Worm (Caenorhabditis elegans) whole organism, young adult: Measurements from ENCODE around the gene ndx-3.

ENCODE experiments used
- B0261.1 ChIP-seq: sonication (generic microtip); optimal IDR thresholded peaks from 2 replicates; lab custom pipeline; 2016; ENCODE audit warnings: mild to moderate bottlenecking, missing genetic modification characterization, moderate library complexity, missing compliant biosample characterization
- C17E4.6 ChIP-seq: fragments of 200-800 bp; sonication (Bioruptor generic); IDR thresholded peaks from 2 replicates; pipeline ENCODE4 v1.3.6; 2022; ENCODE audit warnings: missing genetic modification reagents, missing genetic modification characterization, missing compliant biosample characterization
- F23B12.7 ChIP-seq: sonication (generic microtip); optimal IDR thresholded peaks from 2 replicates; lab custom pipeline; 2017; ENCODE audit warnings: missing genetic modification characterization, mild to moderate bottlenecking, missing compliant biosample characterization, antibody characterized with exemption, moderate library complexity; ENCODE audit not compliant: insufficient read depth
- F33H1.4 ChIP-seq: fragments of 200-800 bp; sonication (Bioruptor generic); IDR thresholded peaks from 2 replicates; pipeline ENCODE4 v1.3.6; 2022; ENCODE audit warnings: missing genetic modification reagents, missing genetic modification characterization, missing compliant biosample characterization
- F52B5.7 ChIP-seq: sonication (generic microtip); optimal IDR thresholded peaks from 2 replicates; lab custom pipeline; 2016; ENCODE audit warnings: mild to moderate bottlenecking, missing genetic modification characterization, missing compliant biosample characterization
- K12H6.12 ChIP-seq: fragments of 200-800 bp; sonication (Bioruptor generic); optimal IDR thresholded peaks from 2 replicates; lab custom pipeline; 2018; ENCODE audit warnings: mild to moderate bottlenecking, missing genetic modification characterization, missing compliant biosample characterization
- T07F8.4 ChIP-seq: sonication (generic microtip); optimal IDR thresholded peaks from 2 replicates; lab custom pipeline; 2016; ENCODE audit warnings: mild to moderate bottlenecking, missing genetic modification characterization, moderate library complexity, missing compliant biosample characterization
- Y95B8A.8 ChIP-seq: fragments of 200-800 bp; sonication (Bioruptor generic); IDR thresholded peaks from 2 replicates; pipeline ENCODE4 v1.3.6; 2022; ENCODE audit warnings: missing genetic modification reagents, missing genetic modification characterization, missing compliant biosample characterization
- aptf-2 ChIP-seq: fragments of 200-800 bp; sonication (Bioruptor generic); conservative IDR thresholded peaks from 2 replicates; pipeline ENCODE4 v1.3.6; 2022; ENCODE audit warnings: missing genetic modification reagents, missing genetic modification characterization, missing compliant biosample characterization
- aptf-3 ChIP-seq: fragments of 200-800 bp; sonication (Bioruptor generic); IDR thresholded peaks from 2 replicates; pipeline ENCODE4 v1.3.6; 2022; ENCODE audit warnings: missing genetic modification characterization, missing compliant biosample characterization
- attf-3 ChIP-seq: fragments of 200-800 bp; sonication (Bioruptor generic); conservative IDR thresholded peaks from 2 replicates; pipeline ENCODE4 v1.3.6; 2022; ENCODE audit warnings: missing genetic modification reagents, missing genetic modification characterization, missing compliant biosample characterization
- attf-5 ChIP-seq: fragments of 200-800 bp; sonication (Bioruptor generic); optimal IDR thresholded peaks from 2 replicates; lab custom pipeline; 2018; ENCODE audit warnings: mild to moderate bottlenecking, missing genetic modification characterization, missing compliant biosample characterization
- ccch-3 ChIP-seq: fragments of 200-800 bp; sonication (Bioruptor generic); optimal IDR thresholded peaks from 2 replicates; lab custom pipeline; 2018; ENCODE audit warnings: mild to moderate bottlenecking, missing genetic modification characterization, missing compliant biosample characterization
- cebp-1 ChIP-seq, 2 experiments: fragments of 200-800 bp in 1 of 2; sonication (Bioruptor generic) in 1 of 2; sonication (generic microtip) in 1 of 2; IDR thresholded peaks in 1 of 2; optimal IDR thresholded peaks in 1 of 2; 2 replicates each; pipeline versions ENCODE4 v1.3.6 to Lab custom; 2017 to 2022; ENCODE audit warnings: missing compliant biosample characterization in 2 of 2, missing genetic modification characterization in 2 of 2, mild to moderate bottlenecking in 1 of 2, missing genetic modification reagents in 1 of 2, moderate library complexity in 1 of 2
- ceh-100 ChIP-seq: fragments of 200-800 bp; sonication (Bioruptor generic); IDR thresholded peaks from 2 replicates; pipeline ENCODE4 v1.3.6; 2022; ENCODE audit warnings: missing genetic modification reagents, missing genetic modification characterization, missing compliant biosample characterization
- ceh-79 ChIP-seq: sonication (generic microtip); optimal IDR thresholded peaks from 2 replicates; lab custom pipeline; 2017; ENCODE audit warnings: mild to moderate bottlenecking, missing genetic modification characterization, missing compliant biosample characterization
- dpl-1 ChIP-seq: fragments of 150-350 bp; optimal IDR thresholded peaks from 2 replicates; lab custom pipeline; 2014; ENCODE audit warnings: missing biosample characterization, missing genetic modification reagents, missing genetic modification characterization
- efl-1 ChIP-seq: fragments of 150-350 bp; optimal IDR thresholded peaks from 2 replicates; lab custom pipeline; 2014; ENCODE audit warnings: missing biosample characterization, missing genetic modification reagents, missing genetic modification characterization
- ekl-4 ChIP-seq: fragments of 200-800 bp; sonication (Bioruptor generic); IDR thresholded peaks from 2 replicates; pipeline ENCODE4 v1.3.6; 2022; ENCODE audit warnings: missing genetic modification reagents, missing genetic modification characterization, missing compliant biosample characterization
- fkh-3 ChIP-seq: sonication (generic microtip); optimal IDR thresholded peaks from 2 replicates; lab custom pipeline; 2016; ENCODE audit warnings: mild to moderate bottlenecking, missing genetic modification characterization, missing compliant biosample characterization
- gei-17 ChIP-seq: fragments of 200-800 bp; sonication (Bioruptor generic); optimal IDR thresholded peaks from 2 replicates; lab custom pipeline; 2018; ENCODE audit warnings: mild to moderate bottlenecking, missing genetic modification characterization, missing compliant biosample characterization
- him-1 ChIP-seq: sonication (generic microtip); optimal IDR thresholded peaks from 2 replicates; lab custom pipeline; 2016; ENCODE audit warnings: missing genotype, missing genetic modification reagents, missing genetic modification characterization, missing compliant biosample characterization
- lin-35 ChIP-seq, 3 experiments: fragments of 150-350 bp in 2 of 3; sonication (generic microtip) in 1 of 3; optimal IDR thresholded peaks; 2 replicates each; lab custom pipeline; 2014 to 2018; ENCODE audit warnings: missing biosample characterization in 3 of 3, missing genetic modification characterization in 3 of 3, missing genetic modification reagents in 3 of 3
- lin-54 ChIP-seq: fragments of 200-800 bp; sonication (Bioruptor generic); optimal IDR thresholded peaks from 2 replicates; lab custom pipeline; 2018; ENCODE audit warnings: mild to moderate bottlenecking, missing genetic modification characterization, missing compliant biosample characterization
- lsl-1 ChIP-seq: fragments of 200-800 bp; sonication (Bioruptor generic); optimal IDR thresholded peaks from 2 replicates; lab custom pipeline; 2018; ENCODE audit warnings: mild to moderate bottlenecking, missing genetic modification characterization, moderate library complexity, missing compliant biosample characterization
- madf-3 ChIP-seq: fragments of 200-800 bp; sonication (Bioruptor generic); IDR thresholded peaks from 2 replicates; pipeline ENCODE4 v1.3.6; 2022; ENCODE audit warnings: missing genetic modification reagents, missing genetic modification characterization, missing compliant biosample characterization
- madf-6 ChIP-seq: fragments of 200-800 bp; sonication (Bioruptor generic); IDR thresholded peaks from 2 replicates; pipeline ENCODE4 v1.3.6; 2022; ENCODE audit warnings: missing genetic modification reagents, missing genetic modification characterization, missing compliant biosample characterization
- mcd-1 ChIP-seq: fragments of 200-800 bp; sonication (Bioruptor generic); IDR thresholded peaks from 2 replicates; pipeline ENCODE4 v1.3.6; 2022; ENCODE audit warnings: missing genetic modification reagents, missing genetic modification characterization, missing compliant biosample characterization
- mel-28 ChIP-seq: sonication (generic microtip); optimal IDR thresholded peaks from 2 replicates; lab custom pipeline; 2016; ENCODE audit warnings: borderline replicate concordance, mild to moderate bottlenecking, missing genetic modification characterization, missing compliant biosample characterization
- mes-4 ChIP-seq: sonication (generic microtip); optimal IDR thresholded peaks from 2 replicates; lab custom pipeline; 2016; ENCODE audit warnings: missing genotype, missing genetic modification characterization, missing compliant biosample characterization
- mxl-1 ChIP-seq: sonication (generic microtip); optimal IDR thresholded peaks from 2 replicates; lab custom pipeline; 2016; ENCODE audit warnings: missing genetic modification characterization, missing compliant biosample characterization
- nfya-2 ChIP-seq: fragments of 200-800 bp; sonication (Bioruptor generic); IDR thresholded peaks from 2 replicates; pipeline ENCODE4 v1.3.6; 2022; ENCODE audit warnings: missing genetic modification reagents, missing genetic modification characterization, missing compliant biosample characterization
- nhr-80 ChIP-seq: sonication (generic microtip); optimal IDR thresholded peaks from 2 replicates; lab custom pipeline; 2016; ENCODE audit warnings: missing genetic modification characterization, missing compliant biosample characterization
- rpc-1 ChIP-seq, 2 experiments: fragments of 150-350 bp in 1 of 2; sonication (generic microtip) in 1 of 2; optimal IDR thresholded peaks; 2 replicates each; lab custom pipeline; 2014 to 2018; ENCODE audit warnings: missing biosample characterization in 1 of 2, missing genetic modification characterization in 1 of 2, missing genetic modification reagents in 1 of 2, missing genotype in 1 of 2
- snpc-1.3 ChIP-seq: sonication (generic microtip); optimal IDR thresholded peaks from 2 replicates; lab custom pipeline; 2017; ENCODE audit warnings: missing genetic modification characterization, mild to moderate bottlenecking, missing compliant biosample characterization, antibody characterized with exemption, moderate library complexity, missing genotype, missing genetic modification reagents; ENCODE audit not compliant: insufficient read depth
- snpc-4 ChIP-seq, 5 experiments: fragments of 150-350 bp in 1 of 5; sonication (generic microtip) in 4 of 5; optimal IDR thresholded peaks; 2 replicates each; lab custom pipeline; 2014 to 2018; ENCODE audit warnings: missing genetic modification characterization in 5 of 5, missing biosample characterization in 3 of 5, antibody characterized with exemption in 2 of 5, mild to moderate bottlenecking in 2 of 5, missing compliant biosample characterization in 2 of 5, missing genotype in 2 of 5, moderate library complexity in 2 of 5, missing genetic modification reagents in 1 of 5
- somi-1 ChIP-seq: fragments of 200-800 bp; sonication (Bioruptor generic); optimal IDR thresholded peaks from 2 replicates; lab custom pipeline; 2018; ENCODE audit warnings: mild to moderate bottlenecking, missing genetic modification characterization, missing compliant biosample characterization
- unc-130 ChIP-seq: sonication (generic microtip); optimal IDR thresholded peaks from 2 replicates; lab custom pipeline; 2016; ENCODE audit warnings: missing genetic modification reagents, missing genetic modification characterization, missing compliant biosample characterization
- zfh-2 ChIP-seq: fragments of 200-800 bp; sonication (Bioruptor generic); conservative IDR thresholded peaks from 2 replicates; pipeline ENCODE4 v1.3.6; 2022; ENCODE audit warnings: missing genetic modification reagents, missing genetic modification characterization, missing compliant biosample characterization
- ztf-28 ChIP-seq: fragments of 200-800 bp; sonication (Bioruptor generic); IDR thresholded peaks from 2 replicates; pipeline ENCODE4 v1.3.6; 2022; ENCODE audit warnings: missing genetic modification reagents, missing genetic modification characterization, missing compliant biosample characterization

Gene ndx-3

ce11 chrII:4987257-4987656 lies 33.9 kb downstream of the ndx-3 start:
- TF ChIP-seq zfh-2 (GFP tag; lab: Robert Waterston, UW), result no peak
- no peak for TF ChIP-seq T07F8.4 (tag; lab: Kevin White, UChicago)
- TF ChIP-seq Y95B8A.8 (GFP tag; lab: Robert Waterston, UW), result no peak
- no peak for TF ChIP-seq unc-130 (GFP tag; lab: Kevin White, UChicago)
- TF ChIP-seq ekl-4, result no peak
- TF ChIP-seq aptf-2, result no peak
- no peak for TF ChIP-seq rpc-1 (optimal IDR thresholded peaks at IDR 0.05; lab: Kevin White, UChicago)
- no peak for TF ChIP-seq rpc-1 (tag; optimal IDR thresholded peaks at IDR 0.05; lab: Kevin White, UChicago)
- TF ChIP-seq, all 124 proteins: peak for 0

- TF ChIP-seq ccch-3 (no peak), aptf-3 (GFP tag; lab: Robert Waterston, UW) (0 out of 2 replicates have a peak, but pooled peaks have one; percentile 33)
Measured at ce11 chrII:4989802-4990201, 36.4 kb downstream of the ndx-3 start, which contains the start of gene T27F7.12. Gene T27F7.12 (plus strand): TSS chrII:4990102.

DNA sequence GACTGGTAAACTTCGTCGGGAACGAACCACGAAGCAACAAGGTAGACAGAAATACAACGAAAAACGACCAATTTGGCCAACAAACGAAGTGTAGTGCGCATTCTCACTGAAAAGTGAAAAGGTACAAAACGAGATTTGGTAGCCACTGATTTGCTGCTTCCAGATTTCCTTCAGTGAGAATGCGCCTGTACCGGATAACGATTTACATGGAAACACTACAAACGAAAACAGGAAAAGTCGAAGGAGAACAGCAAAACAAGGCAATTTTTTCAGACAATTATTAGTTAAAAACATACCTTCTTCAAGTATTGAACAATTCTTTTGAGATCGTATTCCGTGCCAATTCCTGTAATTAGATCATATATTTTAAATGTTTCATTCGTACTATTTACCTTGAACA lies 39.6 kb downstream of the ndx-3 start, which contains the start of gene pigb-1:
Gene pigb-1, minus strand, starts transcription at position 101 of the 400 bp plus-strand sequence.
- no peak for TF ChIP-seq K12H6.12
- TF ChIP-seq mel-28 (tag; lab: Kevin White, UChicago), result no peak
- TF ChIP-seq madf-3 (GFP tag; lab: Robert Waterston, UW), result 0 out of 2 replicates have a peak, but pooled peaks have one; percentile 11
- TF ChIP-seq F33H1.4 (GFP tag; lab: Robert Waterston, UW), result no peak
- no peak for TF ChIP-seq cebp-1 (GFP tag; IDR thresholded peaks at IDR 0.05; lab: Robert Waterston, UW)
- no peak for TF ChIP-seq cebp-1 (tag; optimal IDR thresholded peaks at IDR 0.05; lab: Kevin White, UChicago)
- TF ChIP-seq attf-3 (GFP tag; lab: Robert Waterston, UW), result no peak

- TF ChIP-seq attf-5 (GFP tag; lab: Kevin White, UChicago), result peak; percentile 75
- TF ChIP-seq mxl-1, result no peak
- no peak for TF ChIP-seq B0261.1 (tag; lab: Kevin White, UChicago)
- TF ChIP-seq somi-1 (GFP tag; lab: Kevin White, UChicago), result no peak
- no peak for TF ChIP-seq F33H1.4 (GFP tag; lab: Robert Waterston, UW)
- TF ChIP-seq efl-1 (GFP tag; lab: Kevin White, UChicago), result no peak
- peak; percentile 26 for TF ChIP-seq nhr-80 (tag; lab: Kevin White, UChicago)
- TF ChIP-seq him-1, result no peak
- TF ChIP-seq gei-17 (GFP tag; lab: Kevin White, UChicago), result no peak
- no peak for TF ChIP-seq F52B5.7
- no peak for TF ChIP-seq fkh-3 (tag; lab: Kevin White, UChicago)
- peak; percentile 42; the same call in 1 of the 2 replicates for TF ChIP-seq mcd-1 (GFP tag; lab: Robert Waterston, UW)
- peak; percentile 51 for TF ChIP-seq madf-6
- no peak for TF ChIP-seq cebp-1 (GFP tag; IDR thresholded peaks at IDR 0.05; lab: Robert Waterston, UW)
- TF ChIP-seq cebp-1 (tag; optimal IDR thresholded peaks at IDR 0.05; lab: Kevin White, UChicago), result peak; percentile 45
- TF ChIP-seq ceh-79 (tag; lab: Kevin White, UChicago), result no peak
- TF ChIP-seq C17E4.6 (GFP tag; lab: Robert Waterston, UW), result no peak
- TF ChIP-seq ztf-28, result no peak
- peak; percentile 5 for TF ChIP-seq lin-54
- peak; percentile 12 for TF ChIP-seq F23B12.7 (tag; lab: Kevin White, UChicago)
- TF ChIP-seq lsl-1 (GFP tag; lab: Kevin White, UChicago), result peak; percentile 48
- TF ChIP-seq snpc-1.3 (tag; lab: Kevin White, UChicago), result peak; percentile 42
- no peak for TF ChIP-seq mes-4 (tag; lab: Kevin White, UChicago)
- TF ChIP-seq snpc-4 (GFP tag; optimal IDR thresholded peaks at IDR 0.05; lab: Kevin White, UChicago), result no peak
- TF ChIP-seq snpc-4 (tag; optimal IDR thresholded peaks at IDR 0.05; lab: Kevin White, UChicago), result peak in 2 of 4 experiments; percentile 14
- peak; percentile 18; the same call in 1 of the 2 replicates for TF ChIP-seq ceh-100
- peak; percentile 30 for TF ChIP-seq dpl-1 (GFP tag; lab: Kevin White, UChicago)
- no peak for TF ChIP-seq lin-35 (GFP tag; optimal IDR thresholded peaks at IDR 0.05; lab: Kevin White, UChicago)
- no peak for TF ChIP-seq nfya-2 (GFP tag; lab: Robert Waterston, UW)
Measured at ce11 chrII:4993530-4994192, 40.3 kb downstream of the ndx-3 start, which contains the start of the genes eif-1 and vps-24. Gene eif-1 (minus strand): TSS chrII:4993580. Gene vps-24 (plus strand): TSS chrII:4993998.
